Worm (Caenorhabditis elegans) whole organism, young adult: ENCODE data around the gene T19D7.5.

ENCODE experiments used
- B0019.2 ChIP-seq: fragments of 200-800 bp; sonication (Bioruptor generic); conservative IDR thresholded peaks from 2 replicates; pipeline ENCODE4 v1.3.6; 2022; ENCODE audit warnings: missing genetic modification reagents, missing genetic modification characterization, missing compliant biosample characterization
- D2030.7 ChIP-seq: fragments of 200-800 bp; sonication (Bioruptor generic); IDR thresholded peaks from 2 replicates; pipeline ENCODE4 v1.3.6; 2022; ENCODE audit warnings: missing genetic modification reagents, missing genetic modification characterization, missing compliant biosample characterization
- F23B12.7 ChIP-seq: sonication (generic microtip); optimal IDR thresholded peaks from 2 replicates; lab custom pipeline; 2017; ENCODE audit warnings: missing genetic modification characterization, mild to moderate bottlenecking, missing compliant biosample characterization, antibody characterized with exemption, moderate library complexity; ENCODE audit not compliant: insufficient read depth
- F55B11.4 ChIP-seq: sonication (generic microtip); optimal IDR thresholded peaks from 2 replicates; lab custom pipeline; 2016; ENCODE audit warnings: missing compliant biosample characterization, missing genetic modification characterization, borderline replicate concordance; ENCODE audit not compliant: insufficient read depth
- K11D2.4 ChIP-seq: fragments of 200-800 bp; sonication (Bioruptor generic); IDR thresholded peaks from 2 replicates; pipeline ENCODE4 v1.3.6; 2022; ENCODE audit warnings: missing genetic modification reagents, missing genetic modification characterization, missing compliant biosample characterization
- T07F8.4 ChIP-seq: sonication (generic microtip); optimal IDR thresholded peaks from 2 replicates; lab custom pipeline; 2016; ENCODE audit warnings: mild to moderate bottlenecking, missing genetic modification characterization, moderate library complexity, missing compliant biosample characterization
- Y53G8AR.9 ChIP-seq: fragments of 200-800 bp; sonication (Bioruptor generic); conservative IDR thresholded peaks from 2 replicates; pipeline ENCODE4 v1.3.6; 2022; ENCODE audit warnings: missing genetic modification reagents, missing genetic modification characterization, missing compliant biosample characterization
- Y67H2A.10 ChIP-seq: fragments of 200-800 bp; sonication (Bioruptor generic); conservative IDR thresholded peaks from 2 replicates; pipeline ENCODE4 v1.3.6; 2022; ENCODE audit warnings: missing genetic modification reagents, missing genetic modification characterization, missing compliant biosample characterization
- aptf-2 ChIP-seq: fragments of 200-800 bp; sonication (Bioruptor generic); conservative IDR thresholded peaks from 2 replicates; pipeline ENCODE4 v1.3.6; 2022; ENCODE audit warnings: missing genetic modification reagents, missing genetic modification characterization, missing compliant biosample characterization
- athp-1 ChIP-seq: sonication (generic microtip); optimal IDR thresholded peaks from 2 replicates; lab custom pipeline; 2017; ENCODE audit warnings: mild to moderate bottlenecking, missing genetic modification characterization, missing compliant biosample characterization
- attf-6 ChIP-seq: fragments of 200-800 bp; sonication (Bioruptor generic); IDR thresholded peaks from 2 replicates; pipeline ENCODE4 v1.3.6; 2022; ENCODE audit warnings: missing genetic modification reagents, missing genetic modification characterization, missing compliant biosample characterization
- cebp-1 ChIP-seq, 2 experiments: fragments of 200-800 bp in 1 of 2; sonication (Bioruptor generic) in 1 of 2; sonication (generic microtip) in 1 of 2; IDR thresholded peaks in 1 of 2; optimal IDR thresholded peaks in 1 of 2; 2 replicates each; pipeline versions ENCODE4 v1.3.6 to Lab custom; 2017 to 2022; ENCODE audit warnings: missing compliant biosample characterization in 2 of 2, missing genetic modification characterization in 2 of 2, mild to moderate bottlenecking in 1 of 2, missing genetic modification reagents in 1 of 2, moderate library complexity in 1 of 2
- ceh-27 ChIP-seq: fragments of 200-800 bp; sonication (Bioruptor generic); optimal IDR thresholded peaks from 2 replicates; lab custom pipeline; 2018; ENCODE audit warnings: mild to moderate bottlenecking, missing genetic modification characterization, moderate library complexity, missing compliant biosample characterization
- ceh-40 ChIP-seq: fragments of 200-800 bp; sonication (Bioruptor generic); IDR thresholded peaks from 2 replicates; pipeline ENCODE4 v1.3.6; 2022; ENCODE audit warnings: missing genetic modification characterization, missing compliant biosample characterization
- ceh-58 ChIP-seq: fragments of 200-800 bp; sonication (Bioruptor generic); IDR thresholded peaks from 2 replicates; pipeline ENCODE4 v1.3.6; 2022; ENCODE audit warnings: missing genetic modification characterization, missing compliant biosample characterization
- chd-7 ChIP-seq: sonication (generic microtip); optimal IDR thresholded peaks from 2 replicates; lab custom pipeline; 2016; ENCODE audit warnings: mild to moderate bottlenecking, missing genetic modification characterization, moderate library complexity, missing compliant biosample characterization
- die-1 ChIP-seq: sonication (generic microtip); optimal IDR thresholded peaks from 2 replicates; lab custom pipeline; 2016; ENCODE audit warnings: missing genotype, mild to moderate bottlenecking, missing genetic modification characterization, missing compliant biosample characterization
- dox-1 ChIP-seq: fragments of 200-800 bp; sonication (Bioruptor generic); IDR thresholded peaks from 2 replicates; pipeline ENCODE4 v1.3.6; 2022; ENCODE audit warnings: missing genetic modification reagents, missing genetic modification characterization, missing compliant biosample characterization
- dpl-1 ChIP-seq: fragments of 150-350 bp; optimal IDR thresholded peaks from 2 replicates; lab custom pipeline; 2014; ENCODE audit warnings: missing biosample characterization, missing genetic modification reagents, missing genetic modification characterization
- ets-4 ChIP-seq: fragments of 200-800 bp; sonication (Bioruptor generic); optimal IDR thresholded peaks from 2 replicates; lab custom pipeline; 2018; ENCODE audit warnings: mild to moderate bottlenecking, missing genetic modification characterization, missing compliant biosample characterization
- let-526 ChIP-seq: fragments of 200-800 bp; sonication (Bioruptor generic); IDR thresholded peaks from 2 replicates; pipeline ENCODE4 v1.3.6; 2022; ENCODE audit warnings: missing genetic modification reagents, missing genetic modification characterization, missing compliant biosample characterization
- lin-26 ChIP-seq: fragments of 200-800 bp; sonication (Bioruptor generic); IDR thresholded peaks from 2 replicates; pipeline ENCODE4 v1.3.6; 2022; ENCODE audit warnings: missing genetic modification reagents, missing genetic modification characterization, missing compliant biosample characterization
- lin-54 ChIP-seq: fragments of 200-800 bp; sonication (Bioruptor generic); optimal IDR thresholded peaks from 2 replicates; lab custom pipeline; 2018; ENCODE audit warnings: mild to moderate bottlenecking, missing genetic modification characterization, missing compliant biosample characterization
- lir-1 ChIP-seq: fragments of 200-800 bp; sonication (Bioruptor generic); conservative IDR thresholded peaks from 2 replicates; pipeline ENCODE4 v1.3.6; 2022; ENCODE audit warnings: missing genetic modification reagents, missing genetic modification characterization, missing compliant biosample characterization
- madf-3 ChIP-seq: fragments of 200-800 bp; sonication (Bioruptor generic); IDR thresholded peaks from 2 replicates; pipeline ENCODE4 v1.3.6; 2022; ENCODE audit warnings: missing genetic modification reagents, missing genetic modification characterization, missing compliant biosample characterization
- mel-28 ChIP-seq: sonication (generic microtip); optimal IDR thresholded peaks from 2 replicates; lab custom pipeline; 2016; ENCODE audit warnings: borderline replicate concordance, mild to moderate bottlenecking, missing genetic modification characterization, missing compliant biosample characterization
- nfya-2 ChIP-seq: fragments of 200-800 bp; sonication (Bioruptor generic); IDR thresholded peaks from 2 replicates; pipeline ENCODE4 v1.3.6; 2022; ENCODE audit warnings: missing genetic modification reagents, missing genetic modification characterization, missing compliant biosample characterization
- nhr-27 ChIP-seq: fragments of 200-800 bp; sonication (Bioruptor generic); optimal IDR thresholded peaks from 2 replicates; lab custom pipeline; 2018; ENCODE audit warnings: mild to moderate bottlenecking, missing genetic modification characterization, moderate library complexity, missing compliant biosample characterization
- nhr-90 ChIP-seq: sonication (generic microtip); optimal IDR thresholded peaks from 2 replicates; lab custom pipeline; 2016; ENCODE audit warnings: missing genotype, mild to moderate bottlenecking, missing genetic modification characterization, missing compliant biosample characterization
- pbrm-1 ChIP-seq: fragments of 200-800 bp; sonication (Bioruptor generic); IDR thresholded peaks from 2 replicates; pipeline ENCODE4 v1.3.6; 2022; ENCODE audit warnings: missing genetic modification reagents, missing genetic modification characterization, missing compliant biosample characterization
- rcor-1 ChIP-seq: fragments of 200-800 bp; sonication (Bioruptor generic); IDR thresholded peaks from 2 replicates; pipeline ENCODE4 v1.3.6; 2022; ENCODE audit warnings: missing genetic modification reagents, missing genetic modification characterization, missing compliant biosample characterization
- rec-8 ChIP-seq, 2 experiments: sonication (generic microtip); optimal IDR thresholded peaks; 2 replicates each; lab custom pipeline; 2016; ENCODE audit warnings: mild to moderate bottlenecking in 2 of 2, missing genetic modification characterization in 2 of 2, missing genetic modification reagents in 2 of 2, missing genotype in 2 of 2, missing biosample characterization in 1 of 2, missing compliant biosample characterization in 1 of 2, moderate library complexity in 1 of 2
- repo-1 ChIP-seq: sonication (generic microtip); optimal IDR thresholded peaks from 2 replicates; lab custom pipeline; 2017; ENCODE audit warnings: mild to moderate bottlenecking, missing genetic modification characterization, missing compliant biosample characterization
- snpc-3.4 ChIP-seq: sonication (generic microtip); optimal IDR thresholded peaks from 2 replicates; lab custom pipeline; 2017; ENCODE audit warnings: missing genetic modification characterization, mild to moderate bottlenecking, missing compliant biosample characterization, antibody characterized with exemption, moderate library complexity, missing genotype, missing genetic modification reagents
- somi-1 ChIP-seq: fragments of 200-800 bp; sonication (Bioruptor generic); optimal IDR thresholded peaks from 2 replicates; lab custom pipeline; 2018; ENCODE audit warnings: mild to moderate bottlenecking, missing genetic modification characterization, missing compliant biosample characterization
- ztf-18 ChIP-seq: sonication (generic microtip); optimal IDR thresholded peaks from 2 replicates; lab custom pipeline; 2016; ENCODE audit warnings: missing genotype, mild to moderate bottlenecking, missing genetic modification characterization, missing compliant biosample characterization
- ztf-22 ChIP-seq: fragments of 200-800 bp; sonication (Bioruptor generic); optimal IDR thresholded peaks from 2 replicates; lab custom pipeline; 2018; ENCODE audit warnings: mild to moderate bottlenecking, missing genetic modification characterization, moderate library complexity, missing compliant biosample characterization
- ztf-26 ChIP-seq: sonication (generic microtip); optimal IDR thresholded peaks from 2 replicates; lab custom pipeline; 2017; ENCODE audit warnings: missing genetic modification characterization, missing compliant biosample characterization

T19D7.5 gene

ce11 chrX:666125-666524 lies at the start of gene T19D7.5:
Gene T19D7.5 (minus strand): TSS chrX:666225.
- TF ChIP-seq lin-54 (GFP tag; lab: Kevin White, UChicago) (no peak), nhr-90 (no peak), ztf-22 (GFP tag; lab: Kevin White, UChicago) (no peak), attf-6 (GFP tag; lab: Robert Waterston, UW) (no peak), Y67H2A.10 (GFP tag; lab: Robert Waterston, UW) (no peak), Y53G8AR.9 (no peak), F55B11.4 (tag; lab: Kevin White, UChicago) (no peak), somi-1 (no peak), F23B12.7 (tag; lab: Kevin White, UChicago) (no peak)

ce11 chrX:714398-714797 lies 48.4 kb upstream of the T19D7.5 start, which contains the start of gene irk-2:
Gene irk-2 (minus strand): TSS chrX:714498.
- no peak for TF ChIP-seq B0019.2 (GFP tag; lab: Robert Waterston, UW)
- no peak for TF ChIP-seq repo-1 (tag; lab: Kevin White, UChicago)
- no peak for TF ChIP-seq K11D2.4 (GFP tag; lab: Robert Waterston, UW)
- no peak for TF ChIP-seq cebp-1 (GFP tag; IDR thresholded peaks at IDR 0.05; lab: Robert Waterston, UW)
- TF ChIP-seq cebp-1 (tag; optimal IDR thresholded peaks at IDR 0.05; lab: Kevin White, UChicago): no peak
- TF ChIP-seq ztf-22 (GFP tag; lab: Kevin White, UChicago): no peak

- TF ChIP-seq athp-1 (tag; lab: Kevin White, UChicago) (no peak), chd-7 (tag; lab: Kevin White, UChicago) (no peak), rcor-1 (GFP tag; lab: Robert Waterston, UW) (no peak), cebp-1 (GFP tag; IDR thresholded peaks at IDR 0.05; lab: Robert Waterston, UW) (no peak), cebp-1 (tag; optimal IDR thresholded peaks at IDR 0.05; lab: Kevin White, UChicago) (no peak), ceh-40 (GFP tag; lab: Robert Waterston, UW) (no peak), madf-3 (no peak), pbrm-1 (no peak), dox-1 (GFP tag; lab: Robert Waterston, UW) (no peak), attf-6 (GFP tag; lab: Robert Waterston, UW) (no peak), ztf-18 (no peak), lir-1 (GFP tag; lab: Robert Waterston, UW) (no peak), T07F8.4 (tag; lab: Kevin White, UChicago) (no peak), dpl-1 (GFP tag; lab: Kevin White, UChicago) (no peak), mel-28 (tag; lab: Kevin White, UChicago) (no peak), lin-54 (GFP tag; lab: Kevin White, UChicago) (no peak), ztf-26 (no peak), snpc-3.4 (tag; lab: Kevin White, UChicago) (no peak), D2030.7 (GFP tag; lab: Robert Waterston, UW) (no peak), ceh-58 (GFP tag; lab: Robert Waterston, UW) (no peak), let-526 (GFP tag; lab: Robert Waterston, UW) (no peak)
- TF ChIP-seq, all 124 proteins: peak for 0
These were observed 40.5 kb upstream of the T19D7.5 start, which contains the start of gene M02A10.1 for ce11 chrX:706490-706889. Gene M02A10.1 (plus strand): TSS chrX:706790.

ce11 chrX:696253-696652 lies 30.2 kb upstream of the T19D7.5 start:
- no peak for TF ChIP-seq nfya-2 (GFP tag; lab: Robert Waterston, UW)
- TF ChIP-seq Y53G8AR.9: no peak
- TF ChIP-seq rec-8 (tag; optimal IDR thresholded peaks at IDR 0.05; lab: Kevin White, UChicago): no peak
- TF ChIP-seq ceh-27: no peak
- TF ChIP-seq ets-4 (GFP tag; lab: Kevin White, UChicago): no peak
- no peak for TF ChIP-seq ztf-26
- TF ChIP-seq nhr-27 (tag; lab: Kevin White, UChicago): no peak
- no peak for TF ChIP-seq nhr-90
- TF ChIP-seq lin-26: no peak
- TF ChIP-seq die-1 (tag; lab: Kevin White, UChicago): no peak
- no peak for TF ChIP-seq Y67H2A.10 (GFP tag; lab: Robert Waterston, UW)
- no peak for TF ChIP-seq aptf-2 (GFP tag; lab: Robert Waterston, UW)
